Worm (Caenorhabditis elegans): ENCODE data around the gene ZC513.3.

The ZC513.3 gene

ce11 chrV:8046706-8047105 is at the start of gene ZC513.3:
Gene ZC513.3 (plus strand): TSS chrV:8047006.
- no peak for TF ChIP-seq tab-1 (GFP tag; IDR thresholded peaks at IDR 0.05)

ce11 chrV:8000929-8001513 is 45.8 kb upstream of the ZC513.3 start, which contains the start of gene Y97E10AR.1:
Gene Y97E10AR.1 (plus strand): TSS chrV:8001463.
- TF ChIP-seq ztf-23 (GFP tag; IDR thresholded peaks at IDR 0.05): peak; percentile 5; the same call in 1 of the 2 replicates
- TF ChIP-seq tab-1 (GFP tag; IDR thresholded peaks at IDR 0.05): no peak
- peak; percentile 72 for TF ChIP-seq cog-1 (tag; optimal IDR thresholded peaks at IDR 0.05)

DNA sequence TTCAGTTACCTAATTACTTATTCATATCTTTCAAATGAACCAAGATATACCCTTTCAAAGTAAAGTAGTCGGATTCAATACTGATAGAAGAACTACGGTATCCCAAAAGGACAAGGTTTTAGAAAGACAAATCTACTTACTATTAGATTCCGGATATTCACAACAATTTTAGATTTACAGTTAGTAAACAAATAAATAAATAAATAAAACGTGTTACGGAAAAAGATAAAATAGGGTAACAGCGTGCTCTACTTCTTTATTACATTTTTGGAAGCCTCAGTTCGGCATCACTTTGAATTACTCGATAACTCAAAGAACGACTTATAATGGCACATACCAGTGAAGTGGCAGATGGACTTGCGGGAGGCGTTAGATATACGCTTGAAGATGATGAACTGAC is 41.8 kb upstream of the ZC513.3 start, which contains the start of gene Y97E10AR.8:
Y97E10AR.8 (plus strand) TSS at position 301 of the 400 bp plus-strand sequence.
- TF ChIP-seq ztf-29 (GFP tag; IDR thresholded peaks at IDR 0.05): no peak
- TF ChIP-seq ref-1 (GFP tag; conservative IDR thresholded peaks at IDR 0.05): no peak
- TF ChIP-seq T22C8.4 (GFP tag; IDR thresholded peaks at IDR 0.05): no peak

DNA sequence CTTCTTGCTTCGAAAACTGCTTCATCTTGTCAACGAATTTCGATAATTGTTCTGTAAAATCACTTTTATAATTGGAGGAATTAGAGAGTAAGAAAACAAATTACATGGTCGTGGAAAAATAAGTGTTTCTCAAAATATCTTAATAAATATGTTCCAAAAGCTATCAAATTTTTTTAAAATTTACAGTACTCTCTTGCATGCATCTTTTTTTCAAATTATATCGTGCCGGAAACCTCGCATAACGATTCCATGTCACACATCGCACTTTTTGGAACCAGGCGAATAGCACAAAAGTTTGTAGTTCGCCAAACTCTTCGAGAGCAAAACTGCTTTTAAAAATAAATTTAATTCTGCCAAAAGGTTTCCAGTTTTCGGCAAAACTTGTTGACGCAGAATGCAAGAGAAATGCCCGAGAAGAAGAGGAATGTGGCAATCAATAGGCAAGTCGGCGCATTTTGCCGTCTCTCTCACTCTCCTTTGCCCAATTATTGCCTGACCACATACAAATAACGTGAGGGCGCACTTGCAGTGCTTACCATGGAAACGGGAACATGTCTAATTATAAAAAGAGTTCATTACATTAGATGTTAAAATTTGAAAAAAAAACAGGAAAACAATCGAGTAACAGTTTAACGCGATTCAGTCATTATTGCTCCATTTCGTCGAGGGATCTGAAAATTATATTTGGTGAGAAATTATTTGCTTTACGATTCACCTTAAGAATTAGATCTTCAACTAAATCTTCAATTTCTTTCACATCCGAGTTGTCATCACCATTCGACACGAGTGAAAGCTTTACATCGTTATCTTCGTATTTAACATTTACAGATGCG is 39.1 kb upstream of the ZC513.3 start, which contains the start of gene Y97E10AR.3:
Y97E10AR.3 (minus strand) TSS at position 51 of the 833 bp plus-strand sequence.
- TF ChIP-seq ztf-23 (GFP tag; IDR thresholded peaks at IDR 0.05): no peak
- TF ChIP-seq T22C8.4 (GFP tag; IDR thresholded peaks at IDR 0.05): no peak
- TF ChIP-seq ref-1 (GFP tag; conservative IDR thresholded peaks at IDR 0.05): no peak
- TF ChIP-seq flt-1 (GFP tag; IDR thresholded peaks at IDR 0.05): no peak
- TF ChIP-seq klf-2 (GFP tag; conservative IDR thresholded peaks at IDR 0.05): no peak

- no peak for TF ChIP-seq flt-1 (GFP tag; IDR thresholded peaks at IDR 0.05)
- TF ChIP-seq T22C8.4 (GFP tag; IDR thresholded peaks at IDR 0.05): no peak
- no peak for TF ChIP-seq tab-1 (GFP tag; IDR thresholded peaks at IDR 0.05)
- no peak for TF ChIP-seq klf-2 (GFP tag; conservative IDR thresholded peaks at IDR 0.05)
- TF ChIP-seq ref-1 (GFP tag; conservative IDR thresholded peaks at IDR 0.05): no peak
- TF ChIP-seq ztf-23 (GFP tag; IDR thresholded peaks at IDR 0.05): no peak
- TF ChIP-seq cog-1 (tag; optimal IDR thresholded peaks at IDR 0.05): no peak
- TF ChIP-seq med-1 (GFP tag; optimal IDR thresholded peaks at IDR 0.05; ENCODE audit: insufficient read depth): no peak
These were observed 36.7 kb upstream of the ZC513.3 start, which contains the start of gene Y97E10AR.4 for ce11 chrV:8010103-8010502. Gene Y97E10AR.4 (minus strand): TSS chrV:8010233.

ce11 chrV:8010846-8011245 is 36.0 kb upstream of the ZC513.3 start, which contains the start of gene lmtr-2:
Gene lmtr-2 (minus strand): TSS chrV:8011106.
- no peak for TF ChIP-seq T22C8.4 (GFP tag; IDR thresholded peaks at IDR 0.05)
- TF ChIP-seq cog-1 (tag; optimal IDR thresholded peaks at IDR 0.05): no peak
- no peak for TF ChIP-seq ztf-29 (GFP tag; IDR thresholded peaks at IDR 0.05)
- TF ChIP-seq flt-1 (GFP tag; IDR thresholded peaks at IDR 0.05): no peak
- no peak for TF ChIP-seq ref-1 (GFP tag; conservative IDR thresholded peaks at IDR 0.05)
- TF ChIP-seq ztf-23 (GFP tag; IDR thresholded peaks at IDR 0.05): no peak
- no peak for TF ChIP-seq klf-2 (GFP tag; conservative IDR thresholded peaks at IDR 0.05)
- no peak for TF ChIP-seq tab-1 (GFP tag; IDR thresholded peaks at IDR 0.05)
- no peak for TF ChIP-seq med-1 (GFP tag; optimal IDR thresholded peaks at IDR 0.05; ENCODE audit: insufficient read depth)

ce11 chrV:8012032-8012431 is 34.8 kb upstream of the ZC513.3 start, which contains the start of gene rpb-9:
Gene rpb-9 (minus strand): TSS chrV:8012345.
- no peak for TF ChIP-seq ztf-29 (GFP tag; IDR thresholded peaks at IDR 0.05)
- TF ChIP-seq cog-1 (tag; optimal IDR thresholded peaks at IDR 0.05): no peak
- TF ChIP-seq ztf-23 (GFP tag; IDR thresholded peaks at IDR 0.05): no peak
- no peak for TF ChIP-seq flt-1 (GFP tag; IDR thresholded peaks at IDR 0.05)
- no peak for TF ChIP-seq tab-1 (GFP tag; IDR thresholded peaks at IDR 0.05)
- no peak for TF ChIP-seq T22C8.4 (GFP tag; IDR thresholded peaks at IDR 0.05)
- TF ChIP-seq klf-2 (GFP tag; conservative IDR thresholded peaks at IDR 0.05): no peak
- no peak for TF ChIP-seq med-1 (GFP tag; optimal IDR thresholded peaks at IDR 0.05; ENCODE audit: insufficient read depth)
- TF ChIP-seq ref-1 (GFP tag; conservative IDR thresholded peaks at IDR 0.05): no peak

DNA sequence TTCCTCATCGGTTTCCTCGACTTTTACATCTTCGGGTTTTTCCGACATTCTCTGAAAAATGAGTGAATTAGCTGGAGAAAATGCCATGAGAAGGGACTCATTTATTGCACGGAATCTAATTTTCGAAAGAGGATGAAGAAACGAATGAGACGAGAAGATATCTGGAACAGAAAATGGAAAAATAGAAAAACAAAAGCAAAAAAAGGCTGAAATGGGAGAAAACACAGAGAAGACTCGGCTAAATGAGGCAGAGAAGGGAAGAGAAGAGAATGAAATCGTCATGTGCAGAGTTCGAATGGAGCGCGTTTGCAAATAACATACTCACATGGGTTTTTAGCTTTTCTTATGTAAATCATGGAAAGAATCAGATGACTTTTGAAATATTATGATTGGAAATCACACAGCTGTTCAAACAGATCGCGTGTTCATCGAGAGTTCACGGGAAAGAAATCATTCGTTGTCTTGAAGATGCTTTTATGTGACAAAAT is 32.9 kb upstream of the ZC513.3 start, which contains the start of gene Y97E10AR.6:
Y97E10AR.6 (minus strand) TSS at position 51 of the 488 bp plus-strand sequence.
- TF ChIP-seq ztf-23 (GFP tag; IDR thresholded peaks at IDR 0.05): no peak
- TF ChIP-seq tab-1 (GFP tag; IDR thresholded peaks at IDR 0.05): no peak
- no peak for TF ChIP-seq med-1 (GFP tag; optimal IDR thresholded peaks at IDR 0.05; ENCODE audit: insufficient read depth)
- no peak for TF ChIP-seq flt-1 (GFP tag; IDR thresholded peaks at IDR 0.05)
- TF ChIP-seq T22C8.4 (GFP tag; IDR thresholded peaks at IDR 0.05): no peak
- TF ChIP-seq cog-1 (tag; optimal IDR thresholded peaks at IDR 0.05): no peak

DNA sequence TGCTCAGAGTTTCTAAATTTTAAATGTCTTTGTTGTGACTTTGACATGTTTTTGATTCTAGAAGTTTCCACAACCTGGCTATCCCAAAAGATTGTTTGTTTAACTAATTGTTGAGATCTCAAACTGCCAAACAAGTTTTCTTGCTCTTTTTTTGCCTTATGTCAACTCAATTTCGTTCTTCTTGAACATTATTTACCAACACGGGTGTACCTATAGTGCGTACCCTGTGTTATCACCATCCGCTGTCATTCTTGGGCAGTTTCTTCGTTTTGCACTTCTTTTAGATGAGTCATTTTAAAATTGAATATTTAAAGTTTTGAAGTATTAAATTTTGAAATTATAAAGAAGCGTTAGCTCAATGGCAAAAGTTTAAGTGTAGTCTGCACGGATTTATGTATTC is 29.9 kb upstream of the ZC513.3 start, which contains the start of gene sptl-2:
sptl-2 (plus strand) TSS at position 280 of the 400 bp plus-strand sequence.
- no peak for TF ChIP-seq T22C8.4 (GFP tag; IDR thresholded peaks at IDR 0.05)
- no peak for TF ChIP-seq ztf-23 (GFP tag; IDR thresholded peaks at IDR 0.05)
- no peak for TF ChIP-seq ref-1 (GFP tag; conservative IDR thresholded peaks at IDR 0.05)
- TF ChIP-seq flt-1 (GFP tag; IDR thresholded peaks at IDR 0.05): no peak
- no peak for TF ChIP-seq med-1 (GFP tag; optimal IDR thresholded peaks at IDR 0.05; ENCODE audit: insufficient read depth)
- TF ChIP-seq cog-1 (tag; optimal IDR thresholded peaks at IDR 0.05): no peak
- TF ChIP-seq ztf-29 (GFP tag; IDR thresholded peaks at IDR 0.05): no peak
- no peak for TF ChIP-seq klf-2 (GFP tag; conservative IDR thresholded peaks at IDR 0.05)
- TF ChIP-seq tab-1 (GFP tag; IDR thresholded peaks at IDR 0.05): no peak

DNA sequence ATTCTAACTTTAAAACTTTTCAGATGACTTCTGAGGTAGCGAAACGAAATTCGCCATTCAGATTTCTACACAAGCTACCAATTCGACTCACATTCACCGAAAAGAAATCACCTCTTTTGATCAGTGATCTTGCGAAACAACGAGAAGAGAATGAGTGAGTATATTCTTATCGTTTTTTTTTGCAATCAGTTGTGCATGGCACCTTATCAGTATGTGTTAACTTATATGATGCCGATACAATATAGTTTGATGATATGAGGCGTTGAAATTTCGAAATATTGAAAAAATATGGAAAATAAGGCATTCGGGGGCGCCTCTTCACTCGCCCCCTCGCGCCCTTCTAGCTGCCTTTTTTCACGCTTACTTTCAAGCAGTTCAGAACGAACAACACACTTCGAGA is 28.9 kb upstream of the ZC513.3 start:
- TF ChIP-seq ref-1 (GFP tag; conservative IDR thresholded peaks at IDR 0.05) (no peak), klf-2 (GFP tag; conservative IDR thresholded peaks at IDR 0.05) (no peak), med-1 (GFP tag; optimal IDR thresholded peaks at IDR 0.05; ENCODE audit: insufficient read depth) (no peak), cog-1 (tag; optimal IDR thresholded peaks at IDR 0.05) (no peak), flt-1 (GFP tag; IDR thresholded peaks at IDR 0.05) (no peak), T22C8.4 (GFP tag; IDR thresholded peaks at IDR 0.05) (no peak), tab-1 (GFP tag; IDR thresholded peaks at IDR 0.05) (no peak), ztf-29 (GFP tag; IDR thresholded peaks at IDR 0.05) (no peak), ztf-23 (GFP tag; IDR thresholded peaks at IDR 0.05) (no peak)
